Worm (Caenorhabditis elegans) whole organism, midembryonic: ENCODE results near the gene pycr-1.

Experiments
- T22C8.4 ChIP-seq: fragments of 200-800 bp; sonication (Bioruptor generic); IDR thresholded peaks from 2 replicates; pipeline ENCODE4 v1.3.6; 2022; ENCODE audit warnings: missing genetic modification characterization, missing compliant biosample characterization
- cog-1 ChIP-seq: sonication (generic microtip); optimal IDR thresholded peaks from 2 replicates; lab custom pipeline; 2016; ENCODE audit warnings: missing genetic modification characterization, missing compliant biosample characterization
- flt-1 ChIP-seq: fragments of 200-800 bp; sonication (Bioruptor generic); IDR thresholded peaks from 2 replicates; pipeline ENCODE4 v1.3.6; 2022; ENCODE audit warnings: missing genetic modification characterization, missing compliant biosample characterization
- ztf-29 ChIP-seq: fragments of 200-800 bp; sonication (Bioruptor generic); IDR thresholded peaks from 2 replicates; pipeline ENCODE4 v1.3.6; 2022; ENCODE audit warnings: missing genetic modification reagents, missing genetic modification characterization, missing compliant biosample characterization

ce11 chrX:12176873-12177293 is 30.3 kb downstream of the pycr-1 start:
- no peak for TF ChIP-seq cog-1 (tag; lab: Kevin White, UChicago)
- TF ChIP-seq ztf-29 (GFP tag; lab: Robert Waterston, UW), result no peak
- no peak for TF ChIP-seq T22C8.4 (GFP tag; lab: Robert Waterston, UW)
- 0 out of 2 replicates have a peak, but pooled peaks have one; percentile 46 for TF ChIP-seq flt-1 (GFP tag; lab: Robert Waterston, UW)
